Fruit fly (Drosophila melanogaster) whole organism, embryonic: ENCODE measurements around the gene CG18265.

Source experiments
- CG12071 ChIP-seq: fragments of 200-800 bp; sonication (Bioruptor generic); optimal IDR thresholded peaks from 3 replicates; lab custom pipeline; 2018; ENCODE audit warnings: missing biosample characterization, mild to moderate bottlenecking, missing genetic modification characterization
- CG14014 ChIP-seq: fragments of 200-800 bp; sonication (Bioruptor generic); IDR thresholded peaks from 2 replicates; pipeline ENCODE4 v1.3.6; 2022; ENCODE audit warnings: missing biosample characterization, missing genetic modification characterization
- CG1603 ChIP-seq: fragments of 200-800 bp; sonication (Bioruptor generic); optimal IDR thresholded peaks from 2 replicates; lab custom pipeline; 2019; ENCODE audit warnings: missing biosample characterization, mild to moderate bottlenecking, missing genetic modification characterization, moderate library complexity
- CG16815 ChIP-seq: fragments of 200-800 bp; sonication (Bioruptor generic); optimal IDR thresholded peaks from 3 replicates; lab custom pipeline; 2017; ENCODE audit warnings: missing biosample characterization, mild to moderate bottlenecking, missing genetic modification characterization
- CG17912 ChIP-seq: fragments of 200-800 bp; sonication (Bioruptor generic); optimal IDR thresholded peaks from 2 replicates; lab custom pipeline; 2018; ENCODE audit warnings: missing biosample characterization, mild to moderate bottlenecking, missing genetic modification characterization
- CG18476 ChIP-seq: fragments of 200-800 bp; sonication (Bioruptor generic); optimal IDR thresholded peaks from 2 replicates; lab custom pipeline; 2016; ENCODE audit warnings: missing biosample characterization, mild to moderate bottlenecking, missing genetic modification characterization
- CG2712 ChIP-seq: fragments of 200-800 bp; optimal IDR thresholded peaks from 3 replicates; lab custom pipeline; 2019; ENCODE audit warnings: missing biosample characterization, mild to moderate bottlenecking, missing genetic modification characterization, moderate library complexity
- CG30431 ChIP-seq: fragments of 200-800 bp; sonication (Bioruptor generic); optimal IDR thresholded peaks from 2 replicates; lab custom pipeline; 2017; ENCODE audit warnings: missing biosample characterization, missing genetic modification characterization
- CG34422 ChIP-seq: fragments of 200-800 bp; sonication (Bioruptor generic); IDR thresholded peaks from 3 replicates; pipeline ENCODE4 v1.3.6; 2022; ENCODE audit warnings: missing biosample characterization, missing genetic modification characterization
- CG3995 ChIP-seq: fragments of 200-800 bp; sonication (Bioruptor generic); optimal IDR thresholded peaks from 3 replicates; lab custom pipeline; 2016; ENCODE audit warnings: missing biosample characterization, missing genetic modification characterization
- CG4360 ChIP-seq: fragments of 200-800 bp; sonication (Bioruptor generic); IDR thresholded peaks from 2 replicates; pipeline ENCODE4 v1.3.6; 2022; ENCODE audit warnings: missing biosample characterization, missing genetic modification characterization
- CG4820 ChIP-seq: fragments of 200-800 bp; sonication (Bioruptor generic); optimal IDR thresholded peaks from 3 replicates; lab custom pipeline; 2016; ENCODE audit warnings: missing biosample characterization, missing genetic modification characterization
- CG7372 ChIP-seq: fragments of 200-800 bp; sonication (Bioruptor generic); IDR thresholded peaks from 2 replicates; pipeline ENCODE4 v1.3.6; 2022; ENCODE audit warnings: missing biosample characterization, missing genetic modification characterization
- CG8388 ChIP-seq: fragments of 200-800 bp; sonication (Bioruptor generic); optimal IDR thresholded peaks from 2 replicates; lab custom pipeline; 2019; ENCODE audit warnings: missing biosample characterization, mild to moderate bottlenecking, missing genetic modification characterization, moderate library complexity
- Camta ChIP-seq: fragments of 200-800 bp; sonication (Bioruptor generic); optimal IDR thresholded peaks from 2 replicates; lab custom pipeline; 2016; ENCODE audit warnings: missing biosample characterization, missing genetic modification characterization
- CoRest ChIP-seq: fragments of 200-800 bp; sonication (Bioruptor generic); optimal IDR thresholded peaks from 3 replicates; lab custom pipeline; 2018; ENCODE audit warnings: missing biosample characterization, mild to moderate bottlenecking, missing genetic modification characterization, moderate library complexity
- CrebB ChIP-seq: fragments of 200-800 bp; sonication (Bioruptor generic); optimal IDR thresholded peaks from 3 replicates; lab custom pipeline; 2018; ENCODE audit warnings: missing biosample characterization, mild to moderate bottlenecking, missing genetic modification characterization
- Gsc ChIP-seq: fragments of 200-800 bp; sonication (Bioruptor generic); IDR thresholded peaks from 2 replicates; pipeline ENCODE4 v1.3.6; 2022; ENCODE audit warnings: missing biosample characterization, missing genetic modification characterization
- HLH4C ChIP-seq: fragments of 200-800 bp; sonication (Bioruptor generic); IDR thresholded peaks from 3 replicates; pipeline ENCODE4 v1.3.6; 2022; ENCODE audit warnings: missing biosample characterization, missing genetic modification characterization; ENCODE audit not compliant: partially characterized antibody
- HmgZ ChIP-seq: fragments of 200-800 bp; sonication (Bioruptor generic); optimal IDR thresholded peaks from 2 replicates; lab custom pipeline; 2018; ENCODE audit warnings: missing biosample characterization, mild to moderate bottlenecking, missing genetic modification characterization
- Hmx ChIP-seq: fragments of 200-800 bp; sonication (Bioruptor generic); optimal IDR thresholded peaks from 2 replicates; lab custom pipeline; 2016; ENCODE audit warnings: missing biosample characterization, missing genetic modification characterization
- Lpt ChIP-seq: fragments of >200 bp; optimal IDR thresholded peaks from 2 replicates; lab custom pipeline; 2018; ENCODE audit warnings: missing biosample characterization, missing genetic modification characterization
- Med ChIP-seq: fragments of 200-800 bp; sonication (Bioruptor generic); peaks from one replicate; lab custom pipeline; 2016; ENCODE audit warnings: missing biosample characterization, missing genetic modification characterization, mild to moderate bottlenecking, inconsistent platforms, moderate library complexity
- Myb ChIP-seq: fragments of 200-800 bp; sonication (Bioruptor generic); optimal IDR thresholded peaks from 2 replicates; lab custom pipeline; 2016; ENCODE audit warnings: missing biosample characterization, missing genetic modification characterization
- NFAT ChIP-seq: fragments of 200-800 bp; sonication (Bioruptor generic); IDR thresholded peaks from 2 replicates; pipeline ENCODE4 v1.3.6; 2022; ENCODE audit warnings: missing biosample characterization, missing genetic modification characterization
- Nf-YA ChIP-seq: fragments of 200-800 bp; sonication (Bioruptor generic); IDR thresholded peaks from 2 replicates; pipeline ENCODE4 v1.3.6; 2022; ENCODE audit warnings: missing biosample characterization, missing genetic modification characterization
- Opbp ChIP-seq: fragments of 200-800 bp; sonication (Bioruptor generic); IDR thresholded peaks from 3 replicates; pipeline ENCODE4 v1.3.6; 2022; ENCODE audit warnings: missing biosample characterization, missing genetic modification characterization; ENCODE audit not compliant: partially characterized antibody
- Ptx1 ChIP-seq: fragments of 200-800 bp; sonication (Bioruptor generic); IDR thresholded peaks from 2 replicates; pipeline ENCODE4 v1.3.6; 2022; ENCODE audit warnings: missing biosample characterization, missing genetic modification characterization
- Xbp1 ChIP-seq: fragments of 200-800 bp; sonication (Bioruptor generic); optimal IDR thresholded peaks from 3 replicates; lab custom pipeline; 2016; ENCODE audit warnings: missing biosample characterization, mild to moderate bottlenecking, missing genetic modification characterization
- ab ChIP-seq: fragments of 200-800 bp; sonication (Bioruptor generic); optimal IDR thresholded peaks from 2 replicates; lab custom pipeline; 2016; ENCODE audit warnings: missing biosample characterization, missing genetic modification characterization
- az2 ChIP-seq: fragments of 200-800 bp; sonication (Bioruptor generic); optimal IDR thresholded peaks from 3 replicates; lab custom pipeline; 2016; ENCODE audit warnings: missing biosample characterization, missing genetic modification characterization
- bbx ChIP-seq: fragments of 200-800 bp; sonication (Bioruptor generic); IDR thresholded peaks from 2 replicates; pipeline ENCODE4 v1.3.6; 2022; ENCODE audit warnings: missing biosample characterization, missing genetic modification characterization; ENCODE audit not compliant: partially characterized antibody
- dati ChIP-seq: fragments of 200-800 bp; sonication (Bioruptor generic); IDR thresholded peaks from 2 replicates; pipeline ENCODE4 v1.3.6; 2022; ENCODE audit warnings: missing biosample characterization, missing genetic modification characterization
- dmrt99B ChIP-seq: fragments of 200-800 bp; sonication (Bioruptor generic); optimal IDR thresholded peaks from 2 replicates; lab custom pipeline; 2018; ENCODE audit warnings: missing biosample characterization, mild to moderate bottlenecking, missing genetic modification characterization, moderate library complexity
- fd102C ChIP-seq: fragments of 200-800 bp; sonication (Bioruptor generic); optimal IDR thresholded peaks from 2 replicates; lab custom pipeline; 2018; ENCODE audit warnings: missing biosample characterization, mild to moderate bottlenecking, missing genetic modification characterization, moderate library complexity
- lbe ChIP-seq: fragments of 200-800 bp; sonication (Bioruptor generic); optimal IDR thresholded peaks from 2 replicates; lab custom pipeline; 2016; ENCODE audit warnings: missing biosample characterization, mild to moderate bottlenecking, missing genetic modification characterization
- lov ChIP-seq, 2 experiments: fragments of 200-800 bp in 1 of 2; fragments of >200 bp in 1 of 2; sonication (Bioruptor generic) in 1 of 2; IDR thresholded peaks in 1 of 2; optimal IDR thresholded peaks in 1 of 2; 2 replicates in 1 of 2; 3 replicates in 1 of 2; pipeline versions ENCODE4 v1.3.6 to Lab custom; 2017 to 2022; ENCODE audit warnings: missing biosample characterization in 1 of 2, missing genetic modification characterization in 1 of 2
- nerfin-1 ChIP-seq: fragments of 200-800 bp; sonication (Bioruptor generic); optimal IDR thresholded peaks from 3 replicates; lab custom pipeline; 2019; ENCODE audit warnings: missing biosample characterization, mild to moderate bottlenecking, missing genetic modification characterization, moderate library complexity
- nom ChIP-seq: fragments of 200-800 bp; sonication (Bioruptor generic); optimal IDR thresholded peaks from 2 replicates; lab custom pipeline; 2017; ENCODE audit warnings: missing biosample characterization, missing genetic modification characterization, mild to moderate bottlenecking, moderate library complexity, missing genetic modification reagents
- pros ChIP-seq: fragments of 200-800 bp; sonication (Bioruptor generic); optimal IDR thresholded peaks from 3 replicates; lab custom pipeline; 2019; ENCODE audit warnings: missing biosample characterization, mild to moderate bottlenecking, missing genetic modification characterization, moderate library complexity
- psq ChIP-seq: fragments of 200-800 bp; sonication (Bioruptor generic); optimal IDR thresholded peaks from 2 replicates; lab custom pipeline; 2017; ENCODE audit warnings: missing biosample characterization, missing genetic modification characterization
- ranshi ChIP-seq: fragments of 200-800 bp; sonication (Bioruptor generic); IDR thresholded peaks from 2 replicates; pipeline ENCODE4 v1.3.6; 2022; ENCODE audit warnings: missing biosample characterization, missing genetic modification characterization
- rib ChIP-seq: fragments of 200-800 bp; sonication (Bioruptor generic); IDR thresholded peaks from 2 replicates; pipeline ENCODE4 v1.3.6; 2022; ENCODE audit warnings: missing biosample characterization, missing genetic modification characterization
- slp2 ChIP-seq: fragments of 200-800 bp; sonication (Bioruptor generic); optimal IDR thresholded peaks from 2 replicates; lab custom pipeline; 2016; ENCODE audit warnings: missing biosample characterization, missing genetic modification characterization
- sna ChIP-seq: fragments of 200-800 bp; sonication (Bioruptor generic); IDR thresholded peaks from 2 replicates; pipeline ENCODE4 v1.3.6; 2022; ENCODE audit warnings: missing biosample characterization, missing genetic modification characterization; ENCODE audit not compliant: partially characterized antibody
- stc ChIP-seq: fragments of 200-800 bp; sonication (Bioruptor generic); IDR thresholded peaks from 2 replicates; pipeline ENCODE4 v1.3.6; 2022; ENCODE audit warnings: missing biosample characterization, missing genetic modification characterization
- tna ChIP-seq: fragments of 200-800 bp; sonication (Bioruptor generic); IDR thresholded peaks from 2 replicates; pipeline ENCODE4 v1.3.6; 2022; ENCODE audit warnings: missing biosample characterization, missing genetic modification characterization; ENCODE audit not compliant: partially characterized antibody
- twi ChIP-seq: fragments of 200-800 bp; optimal IDR thresholded peaks from 2 replicates; lab custom pipeline; 2019; ENCODE audit warnings: missing biosample characterization, mild to moderate bottlenecking, missing genetic modification characterization, moderate library complexity
- zen ChIP-seq: fragments of 200-800 bp; sonication (Bioruptor generic); optimal IDR thresholded peaks from 3 replicates; lab custom pipeline; 2018; ENCODE audit warnings: missing biosample characterization, mild to moderate bottlenecking, missing genetic modification characterization, moderate library complexity
- zen2 ChIP-seq: fragments of 200-800 bp; sonication (Bioruptor generic); IDR thresholded peaks from 3 replicates; pipeline ENCODE4 v1.3.6; 2022; ENCODE audit warnings: missing biosample characterization, missing genetic modification characterization; ENCODE audit not compliant: partially characterized antibody

Gene CG18265

dm6 chr3L:17421319-17421718, 17.9 kb upstream of the CG18265 start, which contains the start of gene blot (continued):
- TF ChIP-seq stc (0 out of 2 replicates have a peak, but pooled peaks have one; percentile 16), pros (GFP tag; lab: Kevin White, UChicago) (no peak), Myb (GFP tag; lab: Kevin White, UChicago) (no peak), ab (GFP tag; lab: Kevin White, UChicago) (no peak), HmgZ (no peak), CoRest (tag; lab: Kevin White, UChicago) (no peak), CG3995 (GFP tag; lab: Kevin White, UChicago) (no peak), CG4820 (no peak), Camta (GFP tag; lab: Kevin White, UChicago) (no peak), slp2 (GFP tag; lab: Kevin White, UChicago) (no peak), zen (tag; lab: Kevin White, UChicago) (no peak), bbx (GFP tag; lab: Robert Waterston, UW) (peak; percentile 36; the same call in 1 of the 2 replicates), NFAT (GFP tag; lab: Robert Waterston, UW) (0 out of 2 replicates have a peak, but pooled peaks have one; percentile 28), CG1603 (no peak), Hmx (GFP tag; lab: Kevin White, UChicago) (no peak), CG14014 (GFP tag; lab: Robert Waterston, UW) (peak; percentile 39; the same call in 1 of the 2 replicates), CG12071 (GFP tag; lab: Kevin White, UChicago) (peak; percentile 5), zen2 (peak; percentile 34; the same call in 2 of the 3 replicates), fd102C (GFP tag; lab: Kevin White, UChicago) (no peak), CG16815 (GFP tag; lab: Kevin White, UChicago) (no peak), Lpt (GFP tag; lab: Kevin White, UChicago) (no peak), Gsc (no peak), dati (GFP tag; lab: Robert Waterston, UW) (no peak), CG30431 (GFP tag; lab: Kevin White, UChicago) (no peak), CG4360 (GFP tag; lab: Robert Waterston, UW) (0 out of 2 replicates have a peak, but pooled peaks have one; percentile 26), Xbp1 (no peak), nom (peak; percentile 52), Ptx1 (GFP tag; lab: Robert Waterston, UW) (no peak), dmrt99B (tag; lab: Kevin White, UChicago) (no peak), psq (no peak), az2 (GFP tag; lab: Kevin White, UChicago) (no peak), CG18476 (GFP tag; lab: Kevin White, UChicago) (no peak), ranshi (GFP tag; lab: Robert Waterston, UW) (peak; percentile 22; the same call in 1 of the 2 replicates), CG34422 (GFP tag; lab: Robert Waterston, UW) (0 out of 3 replicates have a peak, but pooled peaks have one; percentile 26), Med (peak; percentile 3), CG17912 (GFP tag; lab: Kevin White, UChicago) (no peak), CG7372 (no peak), CrebB (tag; lab: Kevin White, UChicago) (no peak), lbe (no peak), Nf-YA (no peak), twi (tag; lab: Kevin White, UChicago) (no peak), CG8388 (GFP tag; lab: Kevin White, UChicago) (no peak), HLH4C (GFP tag; lab: Robert Waterston, UW) (no peak), Opbp (GFP tag; lab: Robert Waterston, UW) (0 out of 3 replicates have a peak, but pooled peaks have one; percentile 27), lov (optimal IDR thresholded peaks at IDR 0.05; lab: Kevin White, UChicago) (no peak), lov (GFP tag; IDR thresholded peaks at IDR 0.05; lab: Robert Waterston, UW) (no peak), tna (GFP tag; lab: Robert Waterston, UW) (peak; percentile 19; the same call in 1 of the 2 replicates), CG2712 (tag; lab: Kevin White, UChicago) (no peak), sna (GFP tag; lab: Robert Waterston, UW) (peak; percentile 63; the same call in 1 of the 2 replicates), rib (GFP tag; lab: Robert Waterston, UW) (no peak), nerfin-1 (tag; lab: Kevin White, UChicago) (no peak)
